Fruit fly (Drosophila melanogaster) whole organism, embryonic: ENCODE results near the gene Pnn.
A peak's percentile ranks its signal among the peaks of the same experiment; 100 is the strongest.

Source experiments
- CG12071 ChIP-seq: fragments of 200-800 bp; sonication (Bioruptor generic); optimal IDR thresholded peaks from 3 replicates; lab custom pipeline; 2018; ENCODE audit warnings: missing biosample characterization, mild to moderate bottlenecking, missing genetic modification characterization
- CG12391 ChIP-seq: fragments of 200-800 bp; sonication (Bioruptor generic); optimal IDR thresholded peaks from 3 replicates; lab custom pipeline; 2018; ENCODE audit warnings: missing biosample characterization, mild to moderate bottlenecking, missing genetic modification characterization, moderate library complexity
- CG12744 ChIP-seq: fragments of 200-800 bp; sonication (Bioruptor generic); optimal IDR thresholded peaks from 2 replicates; lab custom pipeline; 2016; ENCODE audit warnings: missing biosample characterization, missing genetic modification characterization
- CG13287 ChIP-seq: fragments of 200-800 bp; sonication (Bioruptor generic); IDR thresholded peaks from 2 replicates; pipeline ENCODE4 v1.3.6; 2022; ENCODE audit warnings: missing biosample characterization, missing genetic modification characterization; ENCODE audit not compliant: partially characterized antibody
- CG14050 ChIP-seq: fragments of 200-800 bp; sonication (Bioruptor generic); IDR thresholded peaks from 3 replicates; pipeline ENCODE4 v1.3.6; 2022; ENCODE audit warnings: missing biosample characterization, missing genetic modification characterization
- CG14441 ChIP-seq: fragments of 200-800 bp; sonication (Bioruptor generic); IDR thresholded peaks from 2 replicates; pipeline ENCODE4 v1.3.6; 2022; ENCODE audit warnings: missing biosample characterization, missing genetic modification characterization
- CG15514 ChIP-seq: fragments of 200-800 bp; sonication (Bioruptor generic); optimal IDR thresholded peaks from 3 replicates; lab custom pipeline; 2017; ENCODE audit warnings: missing biosample characterization, missing genetic modification characterization, mild to moderate bottlenecking, moderate library complexity, missing genetic modification reagents
- CG16779 ChIP-seq: fragments of 200-800 bp; sonication (Bioruptor generic); IDR thresholded peaks from 2 replicates; pipeline ENCODE4 v1.3.6; 2022; ENCODE audit warnings: missing biosample characterization, missing genetic modification characterization
- CG17359 ChIP-seq: fragments of 200-800 bp; sonication (Bioruptor generic); optimal IDR thresholded peaks from 3 replicates; lab custom pipeline; 2018; ENCODE audit warnings: missing biosample characterization, mild to moderate bottlenecking, missing genetic modification characterization, moderate library complexity
- CG17829 ChIP-seq: fragments of 200-800 bp; optimal IDR thresholded peaks from 2 replicates; lab custom pipeline; 2019; ENCODE audit warnings: missing biosample characterization, mild to moderate bottlenecking, missing genetic modification characterization, moderate library complexity
- CG31224 ChIP-seq: fragments of 200-800 bp; sonication (Bioruptor generic); IDR thresholded peaks from 2 replicates; pipeline ENCODE4 v1.3.6; 2022; ENCODE audit warnings: missing biosample characterization, missing genetic modification characterization
- CG3838 ChIP-seq: fragments of 200-800 bp; sonication (Bioruptor generic); optimal IDR thresholded peaks from 3 replicates; lab custom pipeline; 2016; ENCODE audit warnings: missing biosample characterization, missing genetic modification characterization
- CG4404 ChIP-seq: fragments of 200-800 bp; sonication (Bioruptor generic); IDR thresholded peaks from 2 replicates; pipeline ENCODE4 v1.3.6; 2022; ENCODE audit warnings: missing biosample characterization, missing genetic modification characterization
- CG7839 ChIP-seq: fragments of 200-800 bp; sonication (Bioruptor generic); optimal IDR thresholded peaks from 3 replicates; lab custom pipeline; 2018; ENCODE audit warnings: missing biosample characterization, mild to moderate bottlenecking, missing genetic modification characterization, moderate library complexity
- CG8478 ChIP-seq: fragments of >200 bp; optimal IDR thresholded peaks from 2 replicates; lab custom pipeline; 2018
- CG9797 ChIP-seq: fragments of 200-800 bp; sonication (Bioruptor generic); optimal IDR thresholded peaks from 3 replicates; lab custom pipeline; 2018; ENCODE audit warnings: missing biosample characterization, mild to moderate bottlenecking, missing genetic modification characterization
- CoRest ChIP-seq: fragments of 200-800 bp; sonication (Bioruptor generic); optimal IDR thresholded peaks from 3 replicates; lab custom pipeline; 2018; ENCODE audit warnings: missing biosample characterization, mild to moderate bottlenecking, missing genetic modification characterization, moderate library complexity
- Dip3 ChIP-seq: fragments of 200-800 bp; sonication (Bioruptor generic); optimal IDR thresholded peaks from 3 replicates; lab custom pipeline; 2016; ENCODE audit warnings: missing biosample characterization, missing genetic modification characterization
- Dref ChIP-seq: fragments of 200-800 bp; sonication (Bioruptor generic); IDR thresholded peaks from 2 replicates; pipeline ENCODE4 v1.3.6; 2022; ENCODE audit warnings: missing biosample characterization, missing genetic modification characterization
- Fer1 ChIP-seq: fragments of 200-800 bp; sonication (Bioruptor generic); optimal IDR thresholded peaks from 2 replicates; lab custom pipeline; 2017; ENCODE audit warnings: missing biosample characterization, mild to moderate bottlenecking, missing genetic modification characterization
- H15 ChIP-seq: fragments of 200-800 bp; sonication (Bioruptor generic); IDR thresholded peaks from 3 replicates; pipeline ENCODE4 v1.3.6; 2022; ENCODE audit warnings: missing biosample characterization, missing genetic modification characterization
- Hand ChIP-seq: fragments of 200-800 bp; sonication (Bioruptor generic); optimal IDR thresholded peaks from 2 replicates; lab custom pipeline; 2017; ENCODE audit warnings: mild to moderate bottlenecking, missing biosample characterization, missing genetic modification reagents, missing genetic modification characterization
- MTF-1 ChIP-seq: fragments of 200-800 bp; sonication (Bioruptor generic); optimal IDR thresholded peaks from 2 replicates; lab custom pipeline; 2018; ENCODE audit warnings: missing biosample characterization, mild to moderate bottlenecking, missing genetic modification characterization, borderline replicate concordance
- Nf-YA ChIP-seq: fragments of 200-800 bp; sonication (Bioruptor generic); IDR thresholded peaks from 2 replicates; pipeline ENCODE4 v1.3.6; 2022; ENCODE audit warnings: missing biosample characterization, missing genetic modification characterization
- Poxn ChIP-seq: fragments of 200-800 bp; sonication (Bioruptor generic); IDR thresholded peaks from 2 replicates; pipeline ENCODE4 v1.3.6; 2022; ENCODE audit warnings: missing biosample characterization, missing genetic modification characterization
- Sox102F ChIP-seq: fragments of 200-800 bp; sonication (Bioruptor generic); optimal IDR thresholded peaks from 2 replicates; lab custom pipeline; 2018; ENCODE audit warnings: missing biosample characterization, mild to moderate bottlenecking, missing genetic modification characterization, moderate library complexity
- TFAM ChIP-seq: fragments of 200-800 bp; sonication (Bioruptor generic); optimal IDR thresholded peaks from 2 replicates; lab custom pipeline; 2017; ENCODE audit warnings: missing biosample characterization, missing genetic modification characterization, inconsistent platforms
- Taf1 ChIP-seq: fragments of 200-800 bp; sonication (Bioruptor generic); IDR thresholded peaks from 2 replicates; pipeline ENCODE4 v1.3.6; 2022; ENCODE audit warnings: missing biosample characterization, missing genetic modification characterization
- abd-A ChIP-seq: fragments of 200-800 bp; sonication (Bioruptor generic); optimal IDR thresholded peaks from 3 replicates; lab custom pipeline; 2019; ENCODE audit warnings: missing biosample characterization, mild to moderate bottlenecking, missing genetic modification characterization, moderate library complexity
- ap ChIP-seq: fragments of 200-800 bp; sonication (Bioruptor generic); IDR thresholded peaks from 2 replicates; pipeline ENCODE4 v1.3.6; 2022; ENCODE audit warnings: missing biosample characterization, missing genetic modification characterization
- ara ChIP-seq: fragments of 200-800 bp; sonication (Bioruptor generic); IDR thresholded peaks from 2 replicates; pipeline ENCODE4 v1.3.6; 2022; ENCODE audit warnings: missing biosample characterization, missing genetic modification characterization
- cato ChIP-seq: fragments of 200-800 bp; sonication (Bioruptor generic); optimal IDR thresholded peaks from 2 replicates; lab custom pipeline; 2016; ENCODE audit warnings: missing biosample characterization, missing genetic modification characterization, borderline replicate concordance
- croc ChIP-seq: fragments of 200-800 bp; sonication (Bioruptor generic); conservative IDR thresholded peaks from 3 replicates; pipeline ENCODE4 v1.3.6; 2022; ENCODE audit warnings: missing biosample characterization, missing genetic modification characterization
- dan ChIP-seq: fragments of 200-800 bp; sonication (Bioruptor generic); IDR thresholded peaks from 2 replicates; pipeline ENCODE4 v1.3.6; 2022; ENCODE audit warnings: missing biosample characterization, missing genetic modification characterization
- dati ChIP-seq: fragments of 200-800 bp; sonication (Bioruptor generic); IDR thresholded peaks from 2 replicates; pipeline ENCODE4 v1.3.6; 2022; ENCODE audit warnings: missing biosample characterization, missing genetic modification characterization
- dysf ChIP-seq: fragments of 200-800 bp; sonication (Bioruptor generic); IDR thresholded peaks from 3 replicates; pipeline ENCODE4 v1.3.6; 2022; ENCODE audit warnings: missing biosample characterization, missing genetic modification characterization
- gsb ChIP-seq: fragments of 200-800 bp; sonication (Bioruptor generic); IDR thresholded peaks from 2 replicates; pipeline ENCODE4 v1.3.6; 2022; ENCODE audit warnings: missing biosample characterization, missing genetic modification characterization
- inv ChIP-seq: fragments of 200-800 bp; sonication (Bioruptor generic); IDR thresholded peaks from 2 replicates; pipeline ENCODE4 v1.3.6; 2022; ENCODE audit warnings: missing biosample characterization, missing genetic modification characterization; ENCODE audit not compliant: partially characterized antibody
- jumu ChIP-seq: fragments of 200-800 bp; sonication (Bioruptor generic); optimal IDR thresholded peaks from 3 replicates; lab custom pipeline; 2016; ENCODE audit warnings: missing biosample characterization, missing genetic modification characterization
- odd ChIP-seq: fragments of 200-800 bp; sonication (Bioruptor generic); optimal IDR thresholded peaks from 2 replicates; lab custom pipeline; 2017; ENCODE audit warnings: missing biosample characterization, mild to moderate bottlenecking, missing genetic modification characterization
- peb ChIP-seq: fragments of 200-800 bp; sonication (Bioruptor generic); IDR thresholded peaks from 2 replicates; pipeline ENCODE4 v1.3.6; 2022; ENCODE audit warnings: missing biosample characterization, missing genetic modification characterization
- psq ChIP-seq: fragments of 200-800 bp; sonication (Bioruptor generic); optimal IDR thresholded peaks from 2 replicates; lab custom pipeline; 2017; ENCODE audit warnings: missing biosample characterization, missing genetic modification characterization
- rib ChIP-seq: fragments of 200-800 bp; sonication (Bioruptor generic); IDR thresholded peaks from 2 replicates; pipeline ENCODE4 v1.3.6; 2022; ENCODE audit warnings: missing biosample characterization, missing genetic modification characterization
- sens ChIP-seq: fragments of 200-800 bp; sonication (Bioruptor generic); peaks from one replicate; lab custom pipeline; 2016; ENCODE audit warnings: missing biosample characterization, missing genetic modification characterization
- slp2 ChIP-seq: fragments of 200-800 bp; sonication (Bioruptor generic); optimal IDR thresholded peaks from 2 replicates; lab custom pipeline; 2016; ENCODE audit warnings: missing biosample characterization, missing genetic modification characterization
- stwl ChIP-seq: fragments of 200-800 bp; sonication (Bioruptor generic); optimal IDR thresholded peaks from 3 replicates; lab custom pipeline; 2018; ENCODE audit warnings: missing biosample characterization, mild to moderate bottlenecking, missing genetic modification characterization, moderate library complexity
- sug ChIP-seq: fragments of 200-800 bp; optimal IDR thresholded peaks from 2 replicates; lab custom pipeline; 2019; ENCODE audit warnings: missing biosample characterization, mild to moderate bottlenecking, missing genetic modification characterization, moderate library complexity
- unpg ChIP-seq: fragments of 200-800 bp; sonication (Bioruptor generic); optimal IDR thresholded peaks from 3 replicates; lab custom pipeline; 2018; ENCODE audit warnings: missing biosample characterization, mild to moderate bottlenecking, missing genetic modification characterization, moderate library complexity
- usp ChIP-seq: fragments of >200 bp; optimal IDR thresholded peaks from 2 replicates; lab custom pipeline; 2017; ENCODE audit warnings: missing biosample characterization, missing genetic modification characterization

Gene Pnn

dm6 chr3R:9767620-9768592 is 27.2 kb downstream of the Pnn start, which contains the start of gene Naa80 (continued):
- TF ChIP-seq TFAM (GFP tag; lab: Kevin White, UChicago) (no peak), CG4404 (GFP tag; lab: Robert Waterston, UW) (0 out of 2 replicates have a peak, but pooled peaks have one; percentile 11), rib (GFP tag; lab: Robert Waterston, UW) (peak; percentile 90), Sox102F (GFP tag; lab: Kevin White, UChicago) (no peak), dati (GFP tag; lab: Robert Waterston, UW) (no peak), unpg (GFP tag; lab: Kevin White, UChicago) (peak; percentile 37), CG12391 (tag; lab: Kevin White, UChicago) (peak; percentile 38), CG12071 (GFP tag; lab: Kevin White, UChicago) (peak; percentile 32), jumu (GFP tag; lab: Kevin White, UChicago) (peak; percentile 89), CG7839 (peak; percentile 54), odd (GFP tag; lab: Kevin White, UChicago) (no peak), Taf1 (no peak), dan (GFP tag; lab: Robert Waterston, UW) (no peak), CoRest (tag; lab: Kevin White, UChicago) (peak; percentile 6), slp2 (GFP tag; lab: Kevin White, UChicago) (peak; percentile 6), CG14441 (peak; percentile 35; the same call in 1 of the 2 replicates), Nf-YA (GFP tag; lab: Robert Waterston, UW) (no peak), stwl (tag; lab: Kevin White, UChicago) (peak; percentile 77), peb (GFP tag; lab: Robert Waterston, UW) (no peak), CG3838 (GFP tag; lab: Kevin White, UChicago) (no peak), CG12744 (peak; percentile 19), cato (GFP tag; lab: Kevin White, UChicago) (peak; percentile 44), Dip3 (GFP tag; lab: Kevin White, UChicago) (peak; percentile 83), ara (GFP tag; lab: Robert Waterston, UW) (peak; percentile 43; the same call in 1 of the 2 replicates), CG8478 (no peak), ap (GFP tag; lab: Robert Waterston, UW) (no peak), CG17359 (tag; lab: Kevin White, UChicago) (peak; percentile 26), croc (GFP tag; lab: Robert Waterston, UW) (no peak), CG17829 (tag; lab: Kevin White, UChicago) (peak; percentile 58), CG15514 (GFP tag; lab: Kevin White, UChicago) (peak; percentile 83), CG14050 (no peak; the same call in 2 of the 3 replicates), Hand (no peak), usp (GFP tag; lab: Kevin White, UChicago) (no peak), CG9797 (GFP tag; lab: Kevin White, UChicago) (no peak), Dref (GFP tag; lab: Robert Waterston, UW) (peak; percentile 50), Poxn (GFP tag; lab: Robert Waterston, UW) (no peak), sens (peak; percentile 85), CG13287 (peak; percentile 54), Fer1 (peak; percentile 62), MTF-1 (peak; percentile 20), inv (peak; percentile 28; the same call in 1 of the 2 replicates), psq (no peak), sug (peak; percentile 71), abd-A (tag; lab: Kevin White, UChicago) (no peak), CG16779 (GFP tag; lab: Robert Waterston, UW) (peak; percentile 73; the same call in 1 of the 2 replicates), CG31224 (GFP tag; lab: Robert Waterston, UW) (peak; percentile 76), dysf (GFP tag; lab: Robert Waterston, UW) (peak; percentile 51; the same call in 1 of the 3 replicates), gsb (GFP tag; lab: Robert Waterston, UW) (no peak; the same call in 1 of the 2 replicates), H15 (GFP tag; lab: Robert Waterston, UW) (peak; percentile 53; the same call in 1 of the 3 replicates)
